Worm (Caenorhabditis elegans): ENCODE data around the gene ucp-4.

ucp-4 gene

DNA sequence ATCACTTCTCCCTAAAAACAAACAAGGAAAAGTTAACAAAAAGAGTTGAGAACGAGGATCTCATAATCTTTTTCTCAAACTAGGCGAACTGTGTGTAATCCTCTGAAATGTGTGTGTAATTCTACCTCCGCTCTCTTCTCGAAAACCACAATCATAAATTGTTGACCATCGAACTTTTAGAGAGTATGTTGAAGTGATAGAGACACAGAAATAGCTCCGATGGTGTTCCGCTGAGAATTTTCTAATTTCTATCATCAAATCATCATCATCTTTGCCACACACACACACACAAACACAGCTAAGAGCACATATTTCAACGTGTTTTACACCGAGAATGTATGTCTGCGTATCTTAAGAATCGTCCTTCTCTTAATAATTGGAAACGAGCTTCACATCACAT lies 38.5 kb upstream of the ucp-4 start:
- TF ChIP-seq Y53G8AR.9 (GFP tag; conservative IDR thresholded peaks at IDR 0.05) (no peak), B0019.2 (GFP tag; conservative IDR thresholded peaks at IDR 0.05) (no peak), dox-1 (GFP tag; IDR thresholded peaks at IDR 0.05) (no peak), nhr-120 (GFP tag; IDR thresholded peaks at IDR 0.05) (no peak), attf-5 (GFP tag; optimal IDR thresholded peaks at IDR 0.05) (no peak), snpc-1.3 (tag; optimal IDR thresholded peaks at IDR 0.05; ENCODE audit: insufficient read depth) (no peak), ets-4 (GFP tag; optimal IDR thresholded peaks at IDR 0.05) (no peak), him-1 (tag; optimal IDR thresholded peaks at IDR 0.05) (no peak), tlf-1 (GFP tag; optimal IDR thresholded peaks at IDR 0.05) (no peak), die-1 (tag; optimal IDR thresholded peaks at IDR 0.05) (no peak), dpff-1 (tag; optimal IDR thresholded peaks at IDR 0.05) (no peak), Y56A3A.18 (GFP tag; IDR thresholded peaks at IDR 0.05) (no peak), B0336.3 (GFP tag; IDR thresholded peaks at IDR 0.05) (no peak)

DNA sequence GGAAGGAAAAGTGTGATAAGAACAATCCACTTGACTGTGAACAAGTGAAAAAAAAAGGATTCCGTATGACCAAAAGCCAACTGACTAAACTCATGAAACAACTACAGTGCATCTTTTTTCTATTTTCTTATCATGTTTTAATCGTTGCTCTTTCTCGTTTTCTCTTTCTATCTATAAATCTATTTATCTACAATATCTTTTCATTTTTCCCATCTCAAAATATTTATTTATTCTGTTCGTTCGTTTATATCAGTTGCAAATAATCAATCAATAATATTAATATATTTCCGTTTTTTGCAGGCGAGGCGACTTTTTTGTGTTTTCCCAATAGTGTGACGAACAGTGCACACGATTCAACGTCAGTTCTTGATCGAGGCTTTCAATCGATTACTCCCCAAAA lies 36.8 kb upstream of the ucp-4 start, which contains the start of gene F44A2.5:
F44A2.5 (plus strand) TSS at position 301 of the 400 bp plus-strand sequence.
- TF ChIP-seq D2030.7 (GFP tag; IDR thresholded peaks at IDR 0.05) (no peak), hsf-1 (GFP tag; IDR thresholded peaks at IDR 0.05) (no peak), tlf-1 (GFP tag; optimal IDR thresholded peaks at IDR 0.05) (no peak), lsy-27 (tag; optimal IDR thresholded peaks at IDR 0.05; ENCODE audit: borderline replicate concordance, insufficient read depth) (no peak), F49E8.2 (tag; optimal IDR thresholded peaks at IDR 0.05; ENCODE audit: insufficient read depth) (no peak), B0336.3 (GFP tag; IDR thresholded peaks at IDR 0.05) (no peak), F39B2.1 (GFP tag; IDR thresholded peaks at IDR 0.05) (no peak), egl-18 (GFP tag; IDR thresholded peaks at IDR 0.05) (no peak), ztf-6 (GFP tag; IDR thresholded peaks at IDR 0.05) (no peak), atf-7 (tag; optimal IDR thresholded peaks at IDR 0.05) (no peak), Y53F4B.3 (GFP tag; IDR thresholded peaks at IDR 0.05) (no peak), ztf-3 (GFP tag; optimal IDR thresholded peaks at IDR 0.05) (no peak), attf-6 (GFP tag; IDR thresholded peaks at IDR 0.05) (no peak), die-1 (tag; optimal IDR thresholded peaks at IDR 0.05) (no peak), F55B11.4 (tag; optimal IDR thresholded peaks at IDR 0.05; ENCODE audit: borderline replicate concordance, insufficient read depth) (no peak), nfyb-1 (GFP tag; IDR thresholded peaks at IDR 0.05) (no peak), hmg-1.2 (GFP tag; IDR thresholded peaks at IDR 0.05) (no peak), lsl-1 (GFP tag; optimal IDR thresholded peaks at IDR 0.05) (no peak)

DNA sequence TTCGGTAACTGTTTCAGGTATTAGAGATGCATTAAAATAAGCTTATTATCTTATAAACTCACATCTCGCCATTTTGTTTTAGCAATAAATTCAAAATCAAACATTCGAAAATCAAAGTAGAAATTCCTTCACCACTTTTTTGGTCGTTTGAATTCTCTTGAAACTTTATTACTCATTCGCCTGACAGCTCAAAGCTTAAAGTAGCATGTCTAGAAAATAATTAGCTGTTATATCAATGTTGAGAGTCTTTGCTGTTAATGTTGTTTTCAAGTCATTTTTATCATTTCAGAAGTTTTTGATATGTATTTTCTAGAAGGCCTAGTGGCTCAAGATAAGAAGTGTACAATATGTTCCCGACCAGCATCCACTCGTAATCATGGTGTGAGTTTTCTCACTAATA lies 31.1 kb upstream of the ucp-4 start, which contains the start of gene nhr-39:
nhr-39 (plus strand) TSS at position 301 of the 400 bp plus-strand sequence.
- TF ChIP-seq lag-1 (GFP tag; IDR thresholded peaks at IDR 0.05) = no peak
- no peak for TF ChIP-seq mxl-1 (tag; optimal IDR thresholded peaks at IDR 0.05)
- TF ChIP-seq rec-8 (tag; optimal IDR thresholded peaks at IDR 0.05) = no peak
- TF ChIP-seq cebp-2 (GFP tag; IDR thresholded peaks at IDR 0.05) = no peak
- no peak for TF ChIP-seq F57A8.1 (GFP tag; optimal IDR thresholded peaks at IDR 0.05)
- TF ChIP-seq C06A6.2 (GFP tag; conservative IDR thresholded peaks at IDR 0.05) = no peak
- no peak for TF ChIP-seq hmg-20 (GFP tag; IDR thresholded peaks at IDR 0.05)
- TF ChIP-seq dox-1 (GFP tag; IDR thresholded peaks at IDR 0.05) = no peak
- TF ChIP-seq hlh-12 (tag; optimal IDR thresholded peaks at IDR 0.05) = no peak
- no peak for TF ChIP-seq dpl-1 (GFP tag; optimal IDR thresholded peaks at IDR 0.05)
- no peak for TF ChIP-seq snpc-1.3 (tag; optimal IDR thresholded peaks at IDR 0.05; ENCODE audit: insufficient read depth)
- TF ChIP-seq Y79H2A.3 (GFP tag; conservative IDR thresholded peaks at IDR 0.05) = no peak
- TF ChIP-seq tbp1 (GFP tag; optimal IDR thresholded peaks at IDR 0.05) = no peak
- no peak for TF ChIP-seq F52B5.7 (tag; optimal IDR thresholded peaks at IDR 0.05)
- no peak for TF ChIP-seq zim-3 (tag; optimal IDR thresholded peaks at IDR 0.05)
- no peak for TF ChIP-seq K11D2.4 (GFP tag; IDR thresholded peaks at IDR 0.05)
- TF ChIP-seq him-1 (tag; optimal IDR thresholded peaks at IDR 0.05) = no peak
- TF ChIP-seq F23B12.7 (tag; optimal IDR thresholded peaks at IDR 0.05; ENCODE audit: insufficient read depth) = no peak
- no peak for TF ChIP-seq madf-10 (tag; optimal IDR thresholded peaks at IDR 0.05)

Measured in whole organism, young adult.